Worm (Caenorhabditis elegans) whole organism, L2 larva: ENCODE data around the gene tdp-1.

Source experiments
- ama-1 ChIP-seq: fragments of 150-350 bp; optimal IDR thresholded peaks from 2 replicates; lab custom pipeline; 2018; ENCODE audit warnings: inconsistent platforms
- blmp-1 ChIP-seq: sonication (generic microtip); optimal IDR thresholded peaks from 2 replicates; lab custom pipeline; 2017; ENCODE audit warnings: missing genetic modification characterization, mild to moderate bottlenecking, missing compliant biosample characterization, antibody characterized with exemption, moderate library complexity; ENCODE audit not compliant: insufficient read depth
- egl-27 ChIP-seq: sonication (generic microtip); optimal IDR thresholded peaks from 3 replicates; lab custom pipeline; 2017; ENCODE audit warnings: missing biosample characterization, missing genetic modification reagents, missing genetic modification characterization
- lsy-2 ChIP-seq, 2 experiments: fragments of 150-350 bp in 1 of 2; sonication (generic microtip) in 1 of 2; optimal IDR thresholded peaks; 2 replicates each; lab custom pipeline; 2014 to 2017; ENCODE audit warnings: missing biosample characterization in 2 of 2, missing genetic modification characterization in 2 of 2
- mdl-1 ChIP-seq, 2 experiments: fragments of 150-350 bp in 1 of 2; sonication (generic microtip) in 1 of 2; optimal IDR thresholded peaks; 2 replicates each; lab custom pipeline; 2017; ENCODE audit warnings: missing biosample characterization in 2 of 2, missing genetic modification characterization in 2 of 2
- nhr-6 ChIP-seq: fragments of 150-350 bp; optimal IDR thresholded peaks from 2 replicates; lab custom pipeline; 2014; ENCODE audit warnings: missing biosample characterization, missing genetic modification characterization
- nhr-77 ChIP-seq: fragments of 150-350 bp; optimal IDR thresholded peaks from 2 replicates; lab custom pipeline; 2014; ENCODE audit warnings: missing biosample characterization, missing genetic modification characterization
- skn-1 ChIP-seq: sonication (generic microtip); optimal IDR thresholded peaks from 2 replicates; lab custom pipeline; 2017; ENCODE audit warnings: missing biosample characterization, missing genetic modification characterization
- unc-39 ChIP-seq: fragments of 150-350 bp; optimal IDR thresholded peaks from 2 replicates; lab custom pipeline; 2014; ENCODE audit warnings: missing biosample characterization, missing genetic modification characterization
- unc-55 ChIP-seq: fragments of 150-350 bp; sonication (generic microtip); optimal IDR thresholded peaks from 3 replicates; lab custom pipeline; 2014; ENCODE audit warnings: missing biosample characterization, missing genetic modification reagents, missing genetic modification characterization
- zag-1 ChIP-seq: fragments of 150-350 bp; optimal IDR thresholded peaks from 2 replicates; lab custom pipeline; 2014; ENCODE audit warnings: missing biosample characterization, missing genetic modification characterization
- ztf-11 ChIP-seq: sonication (generic microtip); optimal IDR thresholded peaks from 2 replicates; lab custom pipeline; 2017; ENCODE audit warnings: missing biosample characterization, missing genetic modification characterization
- ztf-4 ChIP-seq: fragments of 150-350 bp; optimal IDR thresholded peaks from 2 replicates; lab custom pipeline; 2014; ENCODE audit warnings: missing biosample characterization, missing genetic modification characterization

DNA sequence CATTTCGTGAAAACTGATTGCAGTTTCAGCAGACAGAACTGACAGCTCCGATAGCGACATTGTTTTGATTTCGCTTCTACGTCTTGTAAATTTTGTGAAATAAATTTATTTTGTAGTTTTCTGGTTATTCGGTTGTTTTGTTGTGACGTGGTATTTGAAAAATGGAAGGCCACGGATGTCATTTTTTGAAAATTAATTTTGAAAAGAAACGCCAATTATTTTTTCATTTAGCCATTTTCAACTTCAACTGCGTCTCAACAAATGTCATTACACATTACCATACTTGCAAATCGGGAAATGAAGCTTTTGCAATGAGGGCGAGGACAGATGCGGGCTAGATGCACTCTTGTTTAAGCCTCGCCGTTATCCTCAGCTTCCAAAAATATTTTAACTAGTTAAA, 9.7 kb upstream of the tdp-1 start, which contains the start of gene C18E9.8:
- TF ChIP-seq ama-1 (lab: Kevin White, UChicago) = no peak
- no peak for TF ChIP-seq unc-55 (GFP tag; lab: Kevin White, UChicago)
- no peak for TF ChIP-seq egl-27 (tag; lab: Kevin White, UChicago)
- TF ChIP-seq zag-1 = no peak
- TF ChIP-seq unc-39 (tag; lab: Kevin White, UChicago) = no peak
- TF ChIP-seq ztf-11 (tag; lab: Kevin White, UChicago) = no peak
- no peak for TF ChIP-seq mdl-1 (tag; optimal IDR thresholded peaks at IDR 0.05; lab: Kevin White, UChicago)
- TF ChIP-seq lsy-2 (tag; optimal IDR thresholded peaks at IDR 0.05; lab: Kevin White, UChicago) = no peak
- TF ChIP-seq nhr-77 (tag; lab: Kevin White, UChicago) = no peak
- no peak for TF ChIP-seq blmp-1
- no peak for TF ChIP-seq nhr-6 (tag; lab: Kevin White, UChicago)
- TF ChIP-seq ztf-4 (tag; lab: Kevin White, UChicago) = no peak
- TF ChIP-seq skn-1 (tag; lab: Kevin White, UChicago) = no peak
